In genomic region chr2L:11210970-11211967, dm6 we compare ENCODE assay signal across 1 fruit fly cellular context.
TF ChIP-seq lines count a peak whose summit lies in the region.

No protein-coding gene starts in this region.

TF ChIP-seq in whole organism, embryonic, 481 proteins besides CTCF, POLR2A, EP300 and RAD21 (continued from another document):
- TF ChIP-seq Xrp1 (GFP tag; IDR thresholded peaks at IDR 0.05; lab: Robert Waterston, UW): no peak
- TF ChIP-seq cg (GFP tag; optimal IDR thresholded peaks at IDR 0.05; lab: Kevin White, UChicago): no peak
- no peak for TF ChIP-seq HHEX (GFP tag; optimal IDR thresholded peaks at IDR 0.05; lab: Kevin White, UChicago)
- no peak for TF ChIP-seq lilli (GFP tag; optimal IDR thresholded peaks at IDR 0.05; lab: Kevin White, UChicago)
- no peak for TF ChIP-seq CG32767 (GFP tag; IDR thresholded peaks at IDR 0.05; lab: Robert Waterston, UW)
- TF ChIP-seq CG10431 (GFP tag; optimal IDR thresholded peaks at IDR 0.05; lab: Kevin White, UChicago): no peak
- TF ChIP-seq row (GFP tag; IDR thresholded peaks at IDR 0.05; lab: Robert Waterston, UW): no peak
- TF ChIP-seq ind (GFP tag; optimal IDR thresholded peaks at IDR 0.05; lab: Kevin White, UChicago): no peak
- peak; percentile 10 for TF ChIP-seq CG17385 (GFP tag; optimal IDR thresholded peaks at IDR 0.05; lab: Kevin White, UChicago)
- TF ChIP-seq ac (GFP tag; optimal IDR thresholded peaks at IDR 0.05; lab: Kevin White, UChicago): no peak
- TF ChIP-seq Drgx (GFP tag; IDR thresholded peaks at IDR 0.05; lab: Robert Waterston, UW): peak; percentile 53
- TF ChIP-seq CG12104 (GFP tag; optimal IDR thresholded peaks at IDR 0.05; lab: Kevin White, UChicago): no peak
- no peak for TF ChIP-seq abd-A (tag; optimal IDR thresholded peaks at IDR 0.05; lab: Kevin White, UChicago)
- no peak for TF ChIP-seq CG8388 (GFP tag; optimal IDR thresholded peaks at IDR 0.05; lab: Kevin White, UChicago)
- no peak for TF ChIP-seq onecut (GFP tag; IDR thresholded peaks at IDR 0.05; lab: Robert Waterston, UW)
- TF ChIP-seq Med (GFP tag; lab: Kevin White, UChicago): peak; percentile 70
- peak; percentile 49 for TF ChIP-seq crol (GFP tag; IDR thresholded peaks at IDR 0.05; lab: Robert Waterston, UW)
- no peak for TF ChIP-seq knrl (GFP tag; IDR thresholded peaks at IDR 0.05; lab: Robert Waterston, UW; ENCODE audit: partially characterized antibody)
- peak; percentile 37; the same call in 1 of the 2 replicates for TF ChIP-seq CG4360 (GFP tag; IDR thresholded peaks at IDR 0.05; lab: Robert Waterston, UW)
- TF ChIP-seq Blimp-1 (GFP tag; optimal IDR thresholded peaks at IDR 0.05; lab: Kevin White, UChicago): no peak
- TF ChIP-seq pros (GFP tag; optimal IDR thresholded peaks at IDR 0.05; lab: Kevin White, UChicago): no peak
- TF ChIP-seq Neu2 (GFP tag; optimal IDR thresholded peaks at IDR 0.05; lab: Kevin White, UChicago; ENCODE audit: borderline replicate concordance): no peak
- peak; percentile 10; the same call in 1 of the 3 replicates for TF ChIP-seq CG16813 (GFP tag; IDR thresholded peaks at IDR 0.05; lab: Robert Waterston, UW; ENCODE audit: partially characterized antibody)
- no peak for TF ChIP-seq ssp (GFP tag; IDR thresholded peaks at IDR 0.05; lab: Robert Waterston, UW)
- peak; percentile 43; the same call in 1 of the 2 replicates for TF ChIP-seq chm (GFP tag; IDR thresholded peaks at IDR 0.05; lab: Robert Waterston, UW)
- no peak for TF ChIP-seq tup (GFP tag; optimal IDR thresholded peaks at IDR 0.05; lab: Kevin White, UChicago)
- no peak for TF ChIP-seq zen (tag; optimal IDR thresholded peaks at IDR 0.05; lab: Kevin White, UChicago)
- no peak for TF ChIP-seq Fer1 (GFP tag; optimal IDR thresholded peaks at IDR 0.05; lab: Kevin White, UChicago)
- TF ChIP-seq dati (GFP tag; IDR thresholded peaks at IDR 0.05; lab: Robert Waterston, UW): no peak
- no peak for TF ChIP-seq Adf1 (GFP tag; IDR thresholded peaks at IDR 0.05; lab: Robert Waterston, UW)
- no peak for TF ChIP-seq jigr1 (GFP tag; IDR thresholded peaks at IDR 0.05; lab: Robert Waterston, UW)
- no peak for TF ChIP-seq NFAT (GFP tag; IDR thresholded peaks at IDR 0.05; lab: Robert Waterston, UW)
- no peak for TF ChIP-seq CG1024 (GFP tag; IDR thresholded peaks at IDR 0.05; lab: Robert Waterston, UW)
- TF ChIP-seq CG1233 (GFP tag; optimal IDR thresholded peaks at IDR 0.05; lab: Kevin White, UChicago): no peak
- TF ChIP-seq TFAM (GFP tag; optimal IDR thresholded peaks at IDR 0.05; lab: Kevin White, UChicago): no peak
- no peak for TF ChIP-seq CG13775 (GFP tag; optimal IDR thresholded peaks at IDR 0.05; lab: Kevin White, UChicago)
- no peak for TF ChIP-seq Oli (tag; optimal IDR thresholded peaks at IDR 0.05; lab: Kevin White, UChicago)
- no peak for TF ChIP-seq CG3995 (GFP tag; optimal IDR thresholded peaks at IDR 0.05; lab: Kevin White, UChicago)
- TF ChIP-seq dysf (GFP tag; IDR thresholded peaks at IDR 0.05; lab: Robert Waterston, UW): no peak
- no peak for TF ChIP-seq vnd (GFP tag; IDR thresholded peaks at IDR 0.05; lab: Robert Waterston, UW; ENCODE audit: partially characterized antibody)
- TF ChIP-seq cwo (GFP tag; optimal IDR thresholded peaks at IDR 0.05; lab: Kevin White, UChicago): no peak
- TF ChIP-seq CG3838 (GFP tag; optimal IDR thresholded peaks at IDR 0.05; lab: Kevin White, UChicago): no peak
- TF ChIP-seq kay (GFP tag; optimal IDR thresholded peaks at IDR 0.05; lab: Kevin White, UChicago): no peak
- TF ChIP-seq CG3163 (GFP tag; optimal IDR thresholded peaks at IDR 0.05; lab: Kevin White, UChicago): no peak
- TF ChIP-seq CG17802 (tag; optimal IDR thresholded peaks at IDR 0.05; lab: Kevin White, UChicago): no peak
- TF ChIP-seq ranshi (GFP tag; IDR thresholded peaks at IDR 0.05; lab: Robert Waterston, UW): no peak
- no peak for TF ChIP-seq Lhr (GFP tag; optimal IDR thresholded peaks at IDR 0.05; lab: Kevin White, UChicago)
- no peak for TF ChIP-seq CG2712 (tag; optimal IDR thresholded peaks at IDR 0.05; lab: Kevin White, UChicago)
- no peak for TF ChIP-seq CG2116 (GFP tag; optimal IDR thresholded peaks at IDR 0.05; lab: Kevin White, UChicago)
- TF ChIP-seq pho (GFP tag; optimal IDR thresholded peaks at IDR 0.05; lab: Kevin White, UChicago): no peak
